Fruit fly (Drosophila melanogaster) whole organism, adult: ENCODE measurements around the gene CG5888.

Experiments
- CG11617 ChIP-seq: fragments of 200-800 bp; sonication (Bioruptor generic); optimal IDR thresholded peaks from 2 replicates; lab custom pipeline; 2017; ENCODE audit warnings: mild to moderate bottlenecking, missing biosample characterization, missing genetic modification reagents, missing genetic modification characterization
- CG12768 ChIP-seq: fragments of 200-800 bp; sonication (Bioruptor generic); optimal IDR thresholded peaks from 2 replicates; lab custom pipeline; 2017; ENCODE audit warnings: missing biosample characterization, missing genetic modification characterization, mild to moderate bottlenecking, moderate library complexity, missing genetic modification reagents
- CG14711 ChIP-seq: fragments of 200-800 bp; sonication (Bioruptor generic); optimal IDR thresholded peaks from 2 replicates; lab custom pipeline; 2018; ENCODE audit warnings: missing biosample characterization, mild to moderate bottlenecking, missing genetic modification characterization, moderate library complexity
- CG1620 ChIP-seq: fragments of 200-800 bp; sonication (Bioruptor generic); optimal IDR thresholded peaks from 2 replicates; lab custom pipeline; 2016; ENCODE audit warnings: missing biosample characterization, missing genetic modification characterization
- CG33017 ChIP-seq: fragments of 200-800 bp; sonication (Bioruptor generic); optimal IDR thresholded peaks from 2 replicates; lab custom pipeline; 2018; ENCODE audit warnings: missing biosample characterization, mild to moderate bottlenecking, missing genetic modification characterization, moderate library complexity
- CG5204 ChIP-seq: fragments of 200-800 bp; sonication (Bioruptor generic); optimal IDR thresholded peaks from 2 replicates; lab custom pipeline; 2016; ENCODE audit warnings: missing biosample characterization, missing genetic modification characterization
- CG7045 ChIP-seq: fragments of 200-800 bp; sonication (Bioruptor generic); optimal IDR thresholded peaks from 2 replicates; lab custom pipeline; 2017; ENCODE audit warnings: missing biosample characterization, mild to moderate bottlenecking, missing genetic modification characterization
- CG7101 ChIP-seq: fragments of 200-800 bp; sonication (Bioruptor generic); optimal IDR thresholded peaks from 2 replicates; lab custom pipeline; 2018; ENCODE audit warnings: missing biosample characterization, mild to moderate bottlenecking, missing genetic modification characterization, moderate library complexity
- Clk ChIP-seq: fragments of 200-800 bp; sonication (Bioruptor generic); optimal IDR thresholded peaks from 2 replicates; lab custom pipeline; 2017; ENCODE audit warnings: missing biosample characterization, missing genetic modification characterization
- Crg-1 ChIP-seq: fragments of 200-800 bp; sonication (Bioruptor generic); optimal IDR thresholded peaks from 2 replicates; lab custom pipeline; 2016; ENCODE audit warnings: missing biosample characterization, missing genetic modification characterization
- Hr96 ChIP-seq: fragments of 200-800 bp; sonication (Bioruptor generic); optimal IDR thresholded peaks from 2 replicates; lab custom pipeline; 2016; ENCODE audit warnings: missing biosample characterization, missing genetic modification characterization
- Mnt ChIP-seq: fragments of 200-800 bp; sonication (Bioruptor generic); optimal IDR thresholded peaks from 2 replicates; lab custom pipeline; 2016; ENCODE audit warnings: missing biosample characterization, mild to moderate bottlenecking, missing genetic modification characterization
- bab1 ChIP-seq: fragments of 200-800 bp; sonication (Bioruptor generic); optimal IDR thresholded peaks from 3 replicates; lab custom pipeline; 2019; ENCODE audit warnings: missing biosample characterization, mild to moderate bottlenecking, missing genetic modification characterization, moderate library complexity
- cic ChIP-seq: fragments of 200-800 bp; sonication (Bioruptor generic); optimal IDR thresholded peaks from 2 replicates; lab custom pipeline; 2017; ENCODE audit warnings: missing biosample characterization, mild to moderate bottlenecking, missing genetic modification characterization, moderate library complexity
- cnc ChIP-seq, 2 experiments: fragments of >200 bp; optimal IDR thresholded peaks; 2 replicates each; lab custom pipeline; 2017
- kay ChIP-seq: fragments of 200-800 bp; sonication (Bioruptor generic); peaks from one replicate; lab custom pipeline; 2016; ENCODE audit warnings: missing biosample characterization, missing genetic modification characterization, borderline replicate concordance
- ovo ChIP-seq: fragments of 200-800 bp; sonication (Bioruptor generic); optimal IDR thresholded peaks from 2 replicates; lab custom pipeline; 2016; ENCODE audit warnings: missing biosample characterization, missing genetic modification characterization
- pad ChIP-seq: fragments of 200-800 bp; sonication (Bioruptor generic); optimal IDR thresholded peaks from 3 replicates; lab custom pipeline; 2017; ENCODE audit warnings: missing biosample characterization, missing genetic modification characterization, mild to moderate bottlenecking, moderate library complexity, missing genetic modification reagents
- tj ChIP-seq: fragments of 200-800 bp; sonication (Bioruptor generic); optimal IDR thresholded peaks from 3 replicates; lab custom pipeline; 2017; ENCODE audit warnings: missing biosample characterization, mild to moderate bottlenecking, missing genetic modification characterization, moderate library complexity
- toe ChIP-seq: fragments of 200-800 bp; sonication (Bioruptor generic); optimal IDR thresholded peaks from 2 replicates; lab custom pipeline; 2016; ENCODE audit warnings: missing biosample characterization, missing genetic modification characterization

The CG5888 gene

DNA sequence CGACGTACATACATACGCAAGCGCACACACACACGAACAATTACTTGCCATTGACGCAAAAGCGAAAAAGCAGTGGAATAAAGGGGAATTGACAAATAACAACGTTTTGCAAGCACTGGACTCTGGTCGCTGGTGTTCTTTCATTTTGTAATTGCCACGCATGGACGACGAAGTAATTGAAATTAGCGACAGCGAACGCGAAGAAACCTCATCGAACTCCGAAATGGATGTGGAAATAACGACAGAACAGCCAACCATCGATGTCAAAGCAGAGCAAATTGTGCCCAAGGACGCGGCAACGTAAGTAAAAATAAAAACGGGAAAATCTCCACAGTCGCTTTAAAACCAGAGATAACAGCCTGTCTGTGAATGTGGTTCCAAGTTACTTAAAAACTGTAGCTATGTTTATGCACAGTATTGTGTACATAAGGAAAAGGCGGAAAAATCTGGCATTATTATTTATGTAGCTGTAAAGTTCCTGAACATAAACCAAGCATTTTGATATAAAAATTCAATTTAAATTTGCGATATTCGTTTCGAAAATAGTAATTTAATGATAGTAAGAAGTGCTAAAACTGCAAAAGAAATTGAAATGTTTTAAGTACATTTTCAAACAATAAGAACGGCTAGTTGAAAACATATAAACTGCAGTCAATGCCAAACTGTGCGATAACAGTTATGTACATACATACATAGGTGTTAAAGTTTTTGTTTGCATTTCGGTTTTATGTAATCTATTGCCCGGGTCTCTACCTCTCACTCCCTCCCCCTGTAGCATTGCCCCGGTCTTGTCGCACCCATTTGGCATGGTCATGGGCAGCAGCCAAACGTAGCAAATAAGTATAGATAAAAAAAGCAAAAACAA lies 43.7 kb upstream of the CG5888 start:
- TF ChIP-seq cic (GFP tag; lab: Kevin White, UChicago) (no peak), CG33017 (tag; lab: Kevin White, UChicago) (no peak), CG11617 (GFP tag; lab: Kevin White, UChicago) (no peak), cnc (optimal IDR thresholded peaks at IDR 0.05; lab: Kevin White, UChicago) (no peak), CG12768 (GFP tag; lab: Kevin White, UChicago) (no peak), CG7101 (tag; lab: Kevin White, UChicago) (no peak), toe (GFP tag; lab: Kevin White, UChicago) (no peak), Hr96 (GFP tag; lab: Kevin White, UChicago) (no peak), CG14711 (no peak), Crg-1 (GFP tag; lab: Kevin White, UChicago) (no peak), kay (GFP tag; lab: Kevin White, UChicago) (no peak), tj (GFP tag; lab: Kevin White, UChicago) (no peak), bab1 (GFP tag; lab: Kevin White, UChicago) (no peak), CG5204 (GFP tag; lab: Kevin White, UChicago) (no peak), pad (GFP tag; lab: Kevin White, UChicago) (no peak), Clk (no peak), CG7045 (GFP tag; lab: Kevin White, UChicago) (no peak), Mnt (GFP tag; lab: Kevin White, UChicago) (no peak), CG1620 (GFP tag; lab: Kevin White, UChicago) (no peak)

DNA sequence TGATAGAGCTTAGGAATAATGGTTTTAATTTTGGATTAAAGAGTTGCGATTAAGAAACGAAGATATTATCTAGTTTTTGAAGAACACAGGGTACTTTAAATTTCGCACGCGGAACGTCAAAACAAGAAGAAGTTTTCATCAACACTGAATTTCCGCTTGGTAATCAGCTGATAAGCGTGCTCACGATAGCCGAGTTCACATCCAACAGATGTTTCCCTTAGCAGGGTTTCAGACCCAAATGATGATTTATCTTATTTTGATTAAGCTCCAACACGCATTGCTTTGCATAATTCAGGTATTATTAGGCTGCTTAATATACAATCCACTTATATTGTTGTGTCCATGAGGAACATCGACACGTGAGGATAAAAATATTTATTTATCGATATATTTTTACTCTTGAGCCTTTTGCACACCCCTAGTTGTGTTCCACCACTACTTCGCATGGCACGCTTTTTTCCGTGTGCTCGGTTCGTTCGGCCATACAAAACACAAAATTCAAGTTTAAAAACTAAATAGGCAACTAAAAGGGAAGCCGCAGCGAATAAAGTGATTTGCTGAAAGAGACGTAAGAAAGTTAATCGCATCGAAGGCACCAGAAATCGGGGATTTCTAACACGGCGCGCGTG lies 43.0 kb upstream of the CG5888 start, which contains the start of gene Tpr2:
Gene Tpr2, plus strand, starts transcription at position 418 of the 629 bp plus-strand sequence.
- peak; percentile 35 for TF ChIP-seq Hr96 (GFP tag; lab: Kevin White, UChicago)
- peak; percentile 68 for TF ChIP-seq CG11617 (GFP tag; lab: Kevin White, UChicago)
- peak; percentile 0 for TF ChIP-seq ovo (GFP tag; lab: Kevin White, UChicago)
- TF ChIP-seq CG14711, result peak; percentile 21
- TF ChIP-seq cnc (optimal IDR thresholded peaks at IDR 0.05; lab: Kevin White, UChicago), result no peak
- TF ChIP-seq cic (GFP tag; lab: Kevin White, UChicago), result no peak
- TF ChIP-seq Mnt (GFP tag; lab: Kevin White, UChicago), result peak; percentile 93
- TF ChIP-seq CG7045 (GFP tag; lab: Kevin White, UChicago), result no peak
- TF ChIP-seq Crg-1 (GFP tag; lab: Kevin White, UChicago), result peak; percentile 39
- no peak for TF ChIP-seq pad (GFP tag; lab: Kevin White, UChicago)
- peak; percentile 71 for TF ChIP-seq toe (GFP tag; lab: Kevin White, UChicago)
- no peak for TF ChIP-seq kay (GFP tag; lab: Kevin White, UChicago)
- TF ChIP-seq Clk, result no peak
- TF ChIP-seq CG12768 (GFP tag; lab: Kevin White, UChicago), result peak; percentile 0
- TF ChIP-seq tj (GFP tag; lab: Kevin White, UChicago), result peak; percentile 40
- peak; percentile 63 for TF ChIP-seq CG7101 (tag; lab: Kevin White, UChicago)
- peak; percentile 78 for TF ChIP-seq CG5204 (GFP tag; lab: Kevin White, UChicago)
- peak; percentile 53 for TF ChIP-seq CG33017 (tag; lab: Kevin White, UChicago)
- peak; percentile 66 for TF ChIP-seq bab1 (GFP tag; lab: Kevin White, UChicago)
- peak; percentile 82 for TF ChIP-seq CG1620 (GFP tag; lab: Kevin White, UChicago)

DNA sequence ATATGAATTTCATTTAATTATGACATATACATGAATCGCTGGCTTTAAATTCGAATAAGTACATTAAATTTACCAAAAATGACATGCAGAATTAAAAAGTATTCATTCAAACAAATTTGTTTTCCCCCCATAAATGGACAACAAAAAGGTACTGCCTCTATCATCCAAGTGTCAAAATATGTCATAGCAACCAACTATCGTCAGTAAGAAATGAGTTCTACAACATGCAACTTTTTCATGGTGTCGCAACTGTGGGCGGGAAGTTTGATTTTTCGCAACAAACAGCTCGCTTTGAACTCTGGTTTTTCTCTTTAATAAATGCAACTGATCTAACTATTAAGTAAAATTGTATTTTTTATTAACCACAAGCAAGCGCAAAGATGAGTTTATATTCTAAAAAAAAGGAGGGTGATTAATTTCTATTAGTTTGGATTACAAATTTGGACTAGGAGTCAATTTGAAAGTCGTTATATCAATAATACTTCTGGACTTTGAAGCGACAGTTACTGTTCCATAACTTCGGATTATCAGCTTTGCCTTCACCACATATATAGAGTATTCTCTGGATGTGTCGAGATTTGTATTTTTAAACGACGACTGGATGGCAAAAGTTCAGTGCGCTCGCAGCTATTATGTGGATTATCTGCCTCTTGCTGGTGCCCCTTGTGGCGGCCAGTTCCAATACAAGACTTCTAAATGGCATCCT lies 39.5 kb upstream of the CG5888 start, which contains the start of gene Nepl8:
Gene Nepl8, plus strand, starts transcription at position 578 of the 706 bp plus-strand sequence.
- TF ChIP-seq tj (GFP tag; lab: Kevin White, UChicago), result no peak
- peak; percentile 23 for TF ChIP-seq CG7101 (tag; lab: Kevin White, UChicago)
- no peak for TF ChIP-seq CG33017 (tag; lab: Kevin White, UChicago)
- TF ChIP-seq Crg-1 (GFP tag; lab: Kevin White, UChicago), result peak; percentile 30
- peak; percentile 11 for TF ChIP-seq CG1620 (GFP tag; lab: Kevin White, UChicago)
- TF ChIP-seq bab1 (GFP tag; lab: Kevin White, UChicago), result peak; percentile 50

DNA sequence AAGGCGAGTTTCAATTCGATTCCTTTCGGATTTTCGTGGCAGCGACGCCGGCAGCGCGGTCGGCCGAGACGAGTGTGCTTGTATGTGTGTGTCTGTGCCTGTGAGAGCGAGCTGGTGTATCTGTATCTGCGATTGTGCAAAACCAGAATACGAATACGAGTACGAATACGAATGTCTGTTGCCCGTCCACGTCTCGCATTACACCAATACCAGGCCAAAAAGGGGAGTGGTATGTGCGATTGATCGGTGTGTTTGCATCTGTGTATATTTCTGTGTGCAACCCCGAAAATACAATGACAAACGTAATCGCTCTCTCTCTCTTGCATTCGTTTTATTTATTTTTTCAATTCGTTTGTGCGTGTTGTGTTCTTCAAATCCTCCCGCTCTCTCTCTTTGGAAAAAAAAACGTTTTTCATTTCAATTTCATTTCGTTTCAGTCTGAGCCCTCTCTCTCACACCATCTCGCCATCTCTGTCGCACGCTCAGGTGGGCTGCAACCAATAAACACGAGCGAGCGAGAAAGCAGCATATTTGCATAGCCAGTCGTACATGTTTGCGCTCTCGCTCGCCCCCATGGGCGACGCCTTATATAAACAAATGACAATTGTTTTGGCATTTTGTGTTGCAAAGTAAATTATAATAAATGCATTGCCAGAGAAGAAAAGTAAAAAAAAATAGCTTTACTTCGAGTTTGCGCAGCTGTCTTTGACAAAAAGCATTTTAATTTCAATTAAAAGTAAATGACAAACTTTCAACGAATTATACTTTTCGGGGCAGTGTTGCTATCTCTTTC lies 37.9 kb upstream of the CG5888 start:
- TF ChIP-seq bab1 (GFP tag; lab: Kevin White, UChicago), result no peak
- TF ChIP-seq ovo (GFP tag; lab: Kevin White, UChicago), result no peak
- TF ChIP-seq pad (GFP tag; lab: Kevin White, UChicago), result peak; percentile 69
- peak; percentile 41 for TF ChIP-seq CG1620 (GFP tag; lab: Kevin White, UChicago)
- peak; percentile 4 for TF ChIP-seq Mnt (GFP tag; lab: Kevin White, UChicago)
- no peak for TF ChIP-seq CG33017 (tag; lab: Kevin White, UChicago)
- no peak for TF ChIP-seq CG14711
- TF ChIP-seq Hr96 (GFP tag; lab: Kevin White, UChicago), result no peak
- TF ChIP-seq CG7101 (tag; lab: Kevin White, UChicago), result no peak
- TF ChIP-seq kay (GFP tag; lab: Kevin White, UChicago), result no peak
- TF ChIP-seq cnc (optimal IDR thresholded peaks at IDR 0.05; lab: Kevin White, UChicago), result no peak
- peak; percentile 35 for TF ChIP-seq Crg-1 (GFP tag; lab: Kevin White, UChicago)
- no peak for TF ChIP-seq CG12768 (GFP tag; lab: Kevin White, UChicago)
- TF ChIP-seq Clk, result no peak
- peak; percentile 56 for TF ChIP-seq toe (GFP tag; lab: Kevin White, UChicago)
- TF ChIP-seq cic (GFP tag; lab: Kevin White, UChicago), result peak; percentile 9
- TF ChIP-seq tj (GFP tag; lab: Kevin White, UChicago), result no peak
- peak; percentile 26 for TF ChIP-seq CG7045 (GFP tag; lab: Kevin White, UChicago)
- peak; percentile 40 for TF ChIP-seq CG5204 (GFP tag; lab: Kevin White, UChicago)
- no peak for TF ChIP-seq CG11617 (GFP tag; lab: Kevin White, UChicago)
